Fruit fly (Drosophila melanogaster) whole organism: Measurements from ENCODE around the gene CG15253.

ENCODE experiments used
- CG8478 ChIP-seq: fragments of >200 bp; optimal IDR thresholded peaks from 2 replicates; lab custom pipeline; 2018; ENCODE audit warnings: inconsistent platforms
- Dll ChIP-seq: fragments of >200 bp; optimal IDR thresholded peaks from 2 replicates; lab custom pipeline; 2017
- EcR ChIP-seq, 2 experiments: fragments of >200 bp; optimal IDR thresholded peaks; 2 replicates each; lab custom pipeline; 2017; ENCODE audit warnings: missing biosample characterization in 2 of 2, missing genetic modification characterization in 2 of 2, missing genetic modification reagents in 2 of 2
- pan ChIP-seq: fragments of >200 bp; optimal IDR thresholded peaks from 2 replicates; lab custom pipeline; 2017
- psq ChIP-seq: fragments of >200 bp; optimal IDR thresholded peaks from 2 replicates; lab custom pipeline; 2017
- usp ChIP-seq: fragments of >200 bp; optimal IDR thresholded peaks from 2 replicates; lab custom pipeline; 2017; ENCODE audit warnings: missing biosample characterization, missing genetic modification characterization, mixed read lengths

DNA sequence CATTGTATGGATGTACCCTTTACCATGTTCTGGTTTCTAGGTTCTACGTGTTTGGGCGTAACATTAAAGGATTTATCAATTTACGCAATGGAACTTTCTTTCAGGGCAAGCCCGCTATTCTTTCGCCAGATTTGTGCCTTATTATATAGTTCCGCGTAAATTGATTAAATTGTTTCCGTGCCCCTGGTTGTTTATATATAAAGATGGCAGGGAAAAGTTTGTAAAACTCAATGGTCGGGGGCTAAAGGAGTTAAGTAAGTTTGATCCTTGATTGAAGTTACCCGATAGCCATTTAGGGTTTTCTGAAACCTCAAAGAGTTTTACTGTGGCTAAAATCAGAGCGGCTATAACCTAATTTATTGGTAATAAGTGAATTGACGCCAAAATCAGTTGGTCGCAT is 25.5 kb upstream of the CG15253 start:
- no peak for TF ChIP-seq CG8478 (lab: Kevin White, UChicago)
- no peak for TF ChIP-seq pan (lab: Kevin White, UChicago)
- TF ChIP-seq usp (GFP tag; lab: Kevin White, UChicago) = no peak
- TF ChIP-seq psq (lab: Kevin White, UChicago) = no peak
- no peak for TF ChIP-seq Dll (lab: Kevin White, UChicago)
- TF ChIP-seq EcR (GFP tag; optimal IDR thresholded peaks at IDR 0.05; lab: Kevin White, UChicago) = no peak
